Fruit fly (Drosophila melanogaster): ENCODE results near the gene Pgls.

- no peak for TF ChIP-seq psq (optimal IDR thresholded peaks at IDR 0.05)
- no peak for TF ChIP-seq EcR (GFP tag; optimal IDR thresholded peaks at IDR 0.05)
Measured at dm6 chrX:10814832-10815372, 32.3 kb upstream of the Pgls start.
